Worm (Caenorhabditis elegans): Measurements from ENCODE around the gene F01D5.5.
A peak's percentile ranks its signal among the peaks of the same experiment; 100 is the strongest.

Gene F01D5.5

ce11 chrII:14019625-14020024, 17.5 kb upstream of the F01D5.5 start (continued):
- TF ChIP-seq dmd-8 (GFP tag; IDR thresholded peaks at IDR 0.05) (peak; percentile 76; the same call in 1 of the 2 replicates), zip-11 (GFP tag; IDR thresholded peaks at IDR 0.05) (0 out of 2 replicates have a peak, but pooled peaks have one; percentile 20), F44E2.7 (GFP tag; IDR thresholded peaks at IDR 0.05) (0 out of 2 replicates have a peak, but pooled peaks have one; percentile 60), set-16 (GFP tag; IDR thresholded peaks at IDR 0.05) (peak; percentile 100), daf-8 (GFP tag; IDR thresholded peaks at IDR 0.05) (0 out of 2 replicates have a peak, but pooled peaks have one; percentile 43), saeg-2 (GFP tag; IDR thresholded peaks at IDR 0.05) (0 out of 2 replicates have a peak, but pooled peaks have one; percentile 40)

- TF ChIP-seq ceh-28 (tag; optimal IDR thresholded peaks at IDR 0.05) (peak; percentile 88), dmd-6 (GFP tag; IDR thresholded peaks at IDR 0.05) (no peak)
Measured at ce11 chrII:14018887-14019286, 16.8 kb upstream of the F01D5.5 start.

- TF ChIP-seq tag-97 (GFP tag; IDR thresholded peaks at IDR 0.05) (no peak), lin-13 (GFP tag; optimal IDR thresholded peaks at IDR 0.05) (peak; percentile 57), ceh-44 (GFP tag; IDR thresholded peaks at IDR 0.05) (no peak), daf-8 (GFP tag; IDR thresholded peaks at IDR 0.05) (no peak), nhr-25 (tag; optimal IDR thresholded peaks at IDR 0.05; ENCODE audit: borderline replicate concordance, insufficient read depth) (peak; percentile 65), hif-1 (tag; optimal IDR thresholded peaks at IDR 0.05) (peak; percentile 20 to 51), php-3 (GFP tag; IDR thresholded peaks at IDR 0.05) (peak; percentile 69; the same call in 1 of the 2 replicates), spr-3 (GFP tag; optimal IDR thresholded peaks at IDR 0.05) (peak; percentile 77), pha-4 (GFP tag; IDR thresholded peaks at IDR 0.05) (peak; percentile 66), pha-4 (tag; optimal IDR thresholded peaks at IDR 0.05) (no peak), nhr-10 (tag; optimal IDR thresholded peaks at IDR 0.05) (no peak), snpc-4 (tag; optimal IDR thresholded peaks at IDR 0.05) (peak; percentile 98), nhr-77 (tag; optimal IDR thresholded peaks at IDR 0.05) (peak; percentile 70), lin-29 (GFP tag; IDR thresholded peaks at IDR 0.05) (no peak), hmg-1.1 (GFP tag; IDR thresholded peaks at IDR 0.05) (peak; percentile 81), spr-1 (tag; optimal IDR thresholded peaks at IDR 0.05) (peak; percentile 80), nhr-76 (tag; optimal IDR thresholded peaks at IDR 0.05) (no peak), dve-1 (tag; optimal IDR thresholded peaks at IDR 0.05; ENCODE audit: insufficient read depth) (peak; percentile 96), set-16 (GFP tag; IDR thresholded peaks at IDR 0.05) (peak; percentile 53), saeg-2 (GFP tag; IDR thresholded peaks at IDR 0.05) (0 out of 2 replicates have a peak, but pooled peaks have one; percentile 69), T26A8.4 (GFP tag; IDR thresholded peaks at IDR 0.05) (peak; percentile 87), dmd-9 (GFP tag; IDR thresholded peaks at IDR 0.05) (no peak), D1046.2 (GFP tag; IDR thresholded peaks at IDR 0.05) (no peak; the same call in 1 of the 2 replicates), sdz-12 (GFP tag; optimal IDR thresholded peaks at IDR 0.05) (peak; percentile 49), ztf-11 (tag; optimal IDR thresholded peaks at IDR 0.05) (no peak), mxl-3 (GFP tag; optimal IDR thresholded peaks at IDR 0.05) (peak; percentile 66), zag-1 (tag; optimal IDR thresholded peaks at IDR 0.05) (no peak), daf-19 (GFP tag; conservative IDR thresholded peaks at IDR 0.05) (no peak), lin-15B (tag; optimal IDR thresholded peaks at IDR 0.05) (no peak), hlh-30 (tag; optimal IDR thresholded peaks at IDR 0.05; ENCODE audit: insufficient read depth) (peak; percentile 81), lsy-2 (tag; optimal IDR thresholded peaks at IDR 0.05) (peak in 1 of 2 experiments; percentile 80), F26F4.8 (GFP tag; conservative IDR thresholded peaks at IDR 0.05) (no peak), F37D6.2 (tag; optimal IDR thresholded peaks at IDR 0.05) (peak; percentile 7), mdt-29 (GFP tag; IDR thresholded peaks at IDR 0.05) (peak; percentile 79; the same call in 1 of the 2 replicates), ztf-7 (tag; optimal IDR thresholded peaks at IDR 0.05) (peak; percentile 75), zfp-2 (tag; optimal IDR thresholded peaks at IDR 0.05) (no peak), vab-7 (GFP tag; IDR thresholded peaks at IDR 0.05) (peak; percentile 44; the same call in 1 of the 2 replicates), gei-8 (GFP tag; optimal IDR thresholded peaks at IDR 0.05) (peak; percentile 45), jun-1 (tag; optimal IDR thresholded peaks at IDR 0.05) (peak; percentile 70), mep-1 (tag; optimal IDR thresholded peaks at IDR 0.05) (peak; percentile 82), mxl-2 (GFP tag; conservative IDR thresholded peaks at IDR 0.05) (no peak), snpc-1.2 (GFP tag; IDR thresholded peaks at IDR 0.05) (peak; percentile 69)
Measured at ce11 chrII:14018192-14018591, 16.1 kb upstream of the F01D5.5 start.
